Fruit fly (Drosophila melanogaster) whole organism, embryonic: ENCODE measurements around the gene CG3032.

Source experiments
- Awh ChIP-seq: fragments of 200-800 bp; sonication (Bioruptor generic); IDR thresholded peaks from 2 replicates; pipeline ENCODE4, ENCODE4 v1.3.6; 2022; ENCODE audit warnings: missing biosample characterization, missing genetic modification characterization
- BEAF-32 ChIP-seq: fragments of 200-800 bp; sonication (Bioruptor generic); optimal IDR thresholded peaks from 3 replicates; lab custom pipeline; 2017; ENCODE audit warnings: missing biosample characterization, missing genetic modification characterization, mild to moderate bottlenecking, moderate library complexity, missing genetic modification reagents
- BtbVII ChIP-seq: fragments of 200-800 bp; sonication (Bioruptor generic); optimal IDR thresholded peaks from 3 replicates; lab custom pipeline; 2017; ENCODE audit warnings: missing biosample characterization, mild to moderate bottlenecking, missing genetic modification characterization
- CG10321 ChIP-seq: fragments of 200-800 bp; sonication (Bioruptor generic); IDR thresholded peaks from 2 replicates; pipeline ENCODE4 v1.3.6; 2022; ENCODE audit warnings: missing biosample characterization, missing genetic modification characterization
- CG11247 ChIP-seq: fragments of 200-800 bp; sonication (Bioruptor generic); IDR thresholded peaks from 2 replicates; pipeline ENCODE4 v1.3.6; 2022; ENCODE audit warnings: missing biosample characterization, missing genetic modification characterization
- CG1233 ChIP-seq: fragments of 200-800 bp; sonication (Bioruptor generic); optimal IDR thresholded peaks from 4 replicates; lab custom pipeline; 2018; ENCODE audit warnings: missing biosample characterization, mild to moderate bottlenecking, missing genetic modification characterization
- CG14050 ChIP-seq: fragments of 200-800 bp; sonication (Bioruptor generic); IDR thresholded peaks from 3 replicates; pipeline ENCODE4 v1.3.6; 2022; ENCODE audit warnings: missing biosample characterization, missing genetic modification characterization
- CG1529 ChIP-seq: fragments of 200-800 bp; sonication (Bioruptor generic); optimal IDR thresholded peaks from 3 replicates; lab custom pipeline; 2018; ENCODE audit warnings: missing biosample characterization, missing genetic modification characterization
- CG1603 ChIP-seq: fragments of 200-800 bp; sonication (Bioruptor generic); optimal IDR thresholded peaks from 2 replicates; lab custom pipeline; 2019; ENCODE audit warnings: missing biosample characterization, mild to moderate bottlenecking, missing genetic modification characterization, moderate library complexity
- CG16779 ChIP-seq: fragments of 200-800 bp; sonication (Bioruptor generic); IDR thresholded peaks from 2 replicates; pipeline ENCODE4 v1.3.6; 2022; ENCODE audit warnings: missing biosample characterization, missing genetic modification characterization
- CG16863 ChIP-seq: fragments of 200-800 bp; sonication (Bioruptor generic); optimal IDR thresholded peaks from 3 replicates; lab custom pipeline; 2016; ENCODE audit warnings: missing biosample characterization, missing genetic modification characterization
- CG18262 ChIP-seq: fragments of 200-800 bp; optimal IDR thresholded peaks from 3 replicates; lab custom pipeline; 2019; ENCODE audit warnings: missing biosample characterization, mild to moderate bottlenecking, missing genetic modification characterization, moderate library complexity
- CG18599 ChIP-seq: fragments of 200-800 bp; sonication (Bioruptor generic); optimal IDR thresholded peaks from 3 replicates; lab custom pipeline; 2017; ENCODE audit warnings: missing biosample characterization, missing genetic modification characterization, mild to moderate bottlenecking, moderate library complexity, missing genetic modification reagents
- CG31365 ChIP-seq: fragments of 200-800 bp; sonication (Bioruptor generic); optimal IDR thresholded peaks from 2 replicates; lab custom pipeline; 2018; ENCODE audit warnings: missing biosample characterization, mild to moderate bottlenecking, missing genetic modification characterization
- CG33557 ChIP-seq: fragments of 200-800 bp; sonication (Bioruptor generic); optimal IDR thresholded peaks from 2 replicates; lab custom pipeline; 2019; ENCODE audit warnings: missing biosample characterization, mild to moderate bottlenecking, missing genetic modification characterization, moderate library complexity
- CG6765 ChIP-seq: fragments of 200-800 bp; sonication (Bioruptor generic); optimal IDR thresholded peaks from 3 replicates; lab custom pipeline; 2017; ENCODE audit warnings: missing biosample characterization, mild to moderate bottlenecking, missing genetic modification characterization
- CG8089 ChIP-seq: fragments of 200-800 bp; sonication (Bioruptor generic); optimal IDR thresholded peaks from 3 replicates; lab custom pipeline; 2016; ENCODE audit warnings: missing biosample characterization, missing genetic modification characterization
- CoRest ChIP-seq: fragments of 200-800 bp; sonication (Bioruptor generic); optimal IDR thresholded peaks from 3 replicates; lab custom pipeline; 2018; ENCODE audit warnings: missing biosample characterization, mild to moderate bottlenecking, missing genetic modification characterization, moderate library complexity
- D19B ChIP-seq: fragments of 200-800 bp; sonication (Bioruptor generic); optimal IDR thresholded peaks from 2 replicates; lab custom pipeline; 2017; ENCODE audit warnings: missing biosample characterization, mild to moderate bottlenecking, missing genetic modification characterization
- Dfd ChIP-seq, 2 experiments: fragments of >200 bp; optimal IDR thresholded peaks; 2 replicates each; lab custom pipeline; 2017; ENCODE audit warnings: missing biosample characterization in 2 of 2, missing genetic modification characterization in 2 of 2
- HHEX ChIP-seq: fragments of 200-800 bp; sonication (Bioruptor generic); optimal IDR thresholded peaks from 3 replicates; lab custom pipeline; 2017; ENCODE audit warnings: missing biosample characterization, mild to moderate bottlenecking, missing genetic modification characterization, missing genetic modification reagents
- Hmr ChIP-seq: fragments of 200-800 bp; sonication (Bioruptor generic); optimal IDR thresholded peaks from 3 replicates; lab custom pipeline; 2017; ENCODE audit warnings: mild to moderate bottlenecking, missing biosample characterization, missing genetic modification reagents, missing genetic modification characterization
- Mrtf ChIP-seq: fragments of 200-800 bp; sonication (Bioruptor generic); IDR thresholded peaks from 3 replicates; pipeline ENCODE4 v1.3.6; 2022; ENCODE audit warnings: missing biosample characterization, missing genetic modification characterization
- NC2β ChIP-seq: fragments of 200-800 bp; sonication (Bioruptor generic); optimal IDR thresholded peaks from 2 replicates; lab custom pipeline; 2016; ENCODE audit warnings: missing biosample characterization, missing genetic modification characterization
- Neu2 ChIP-seq: fragments of 200-800 bp; sonication (Bioruptor generic); optimal IDR thresholded peaks from 3 replicates; lab custom pipeline; 2016; ENCODE audit warnings: missing biosample characterization, missing genetic modification characterization, borderline replicate concordance
- Nf-YC ChIP-seq: fragments of 200-800 bp; optimal IDR thresholded peaks from 3 replicates; lab custom pipeline; 2019; ENCODE audit warnings: missing biosample characterization, mild to moderate bottlenecking, missing genetic modification characterization, moderate library complexity
- Pdp1 ChIP-seq, 2 experiments: fragments of 200-800 bp; sonication (Bioruptor generic); optimal IDR thresholded peaks; 3 replicates each; lab custom pipeline; 2016; ENCODE audit warnings: missing biosample characterization in 2 of 2, missing genetic modification characterization in 2 of 2, mild to moderate bottlenecking in 1 of 2, moderate library complexity in 1 of 2
- Rx ChIP-seq: fragments of 200-800 bp; sonication (Bioruptor generic); IDR thresholded peaks from 2 replicates; pipeline ENCODE4 v1.3.6; 2022; ENCODE audit warnings: missing biosample characterization, missing genetic modification characterization
- Spps ChIP-seq: fragments of 200-800 bp; sonication (Bioruptor generic); optimal IDR thresholded peaks from 2 replicates; lab custom pipeline; 2018; ENCODE audit warnings: missing biosample characterization, mild to moderate bottlenecking, missing genetic modification characterization
- Vsx1 ChIP-seq: fragments of 200-800 bp; sonication (Bioruptor generic); optimal IDR thresholded peaks from 2 replicates; lab custom pipeline; 2017; ENCODE audit warnings: missing biosample characterization, mild to moderate bottlenecking, missing genetic modification characterization, missing genetic modification reagents
- Xbp1 ChIP-seq: fragments of 200-800 bp; sonication (Bioruptor generic); optimal IDR thresholded peaks from 3 replicates; lab custom pipeline; 2016; ENCODE audit warnings: missing biosample characterization, mild to moderate bottlenecking, missing genetic modification characterization
- amos ChIP-seq: fragments of 200-800 bp; sonication (Bioruptor generic); IDR thresholded peaks from 2 replicates; pipeline ENCODE4 v1.3.6; 2022; ENCODE audit warnings: missing biosample characterization, missing genetic modification characterization; ENCODE audit not compliant: partially characterized antibody
- ash1 ChIP-seq: fragments of 200-800 bp; sonication (Bioruptor generic); optimal IDR thresholded peaks from 2 replicates; lab custom pipeline; 2018; ENCODE audit warnings: missing biosample characterization, mild to moderate bottlenecking, missing genetic modification characterization
- bowl ChIP-seq: fragments of 200-800 bp; sonication (Bioruptor generic); IDR thresholded peaks from 2 replicates; pipeline ENCODE4 v1.3.6; 2022; ENCODE audit warnings: missing biosample characterization, missing genetic modification characterization
- cad ChIP-seq: fragments of >200 bp; optimal IDR thresholded peaks from 2 replicates; lab custom pipeline; 2017; ENCODE audit warnings: missing biosample characterization, missing genetic modification characterization
- dan ChIP-seq: fragments of 200-800 bp; sonication (Bioruptor generic); IDR thresholded peaks from 2 replicates; pipeline ENCODE4 v1.3.6; 2022; ENCODE audit warnings: missing biosample characterization, missing genetic modification characterization
- ftz-f1 ChIP-seq: fragments of 200-800 bp; sonication (Bioruptor generic); optimal IDR thresholded peaks from 2 replicates; lab custom pipeline; 2016; ENCODE audit warnings: missing biosample characterization, missing genetic modification characterization
- gem ChIP-seq: fragments of 200-800 bp; sonication (Bioruptor generic); optimal IDR thresholded peaks from 2 replicates; lab custom pipeline; 2019; ENCODE audit warnings: missing biosample characterization, mild to moderate bottlenecking, missing genetic modification characterization, moderate library complexity
- h ChIP-seq: fragments of >200 bp; optimal IDR thresholded peaks from 2 replicates; lab custom pipeline; 2017
- ham ChIP-seq: fragments of 200-800 bp; sonication (Bioruptor generic); IDR thresholded peaks from 2 replicates; pipeline ENCODE4 v1.3.6; 2022; ENCODE audit warnings: missing biosample characterization, missing genetic modification characterization
- hb ChIP-seq: fragments of 200-800 bp; sonication (Bioruptor generic); IDR thresholded peaks from 3 replicates; pipeline ENCODE4 v1.3.6; 2022; ENCODE audit warnings: missing biosample characterization, missing genetic modification characterization; ENCODE audit not compliant: partially characterized antibody
- kah ChIP-seq: fragments of 200-800 bp; sonication (Bioruptor generic); optimal IDR thresholded peaks from 2 replicates; lab custom pipeline; 2018; ENCODE audit warnings: missing biosample characterization, mild to moderate bottlenecking, missing genetic modification characterization
- ken ChIP-seq: fragments of 200-800 bp; sonication (Bioruptor generic); IDR thresholded peaks from 3 replicates; pipeline ENCODE4 v1.3.6; 2022; ENCODE audit warnings: missing biosample characterization, missing genetic modification characterization
- nerfin-2 ChIP-seq: fragments of 200-800 bp; sonication (Bioruptor generic); IDR thresholded peaks from 2 replicates; pipeline ENCODE4 v1.3.6; 2022; ENCODE audit warnings: missing biosample characterization, missing genetic modification characterization; ENCODE audit not compliant: partially characterized antibody
- pan ChIP-seq, 4 experiments: fragments of >200 bp in 3 of 4; fragments of 200-800 bp in 1 of 4; sonication (Bioruptor generic) in 1 of 4; optimal IDR thresholded peaks in 3 of 4; IDR thresholded peaks in 1 of 4; 2 replicates each; pipeline versions ENCODE4 v1.3.6 to Lab custom; 2017 to 2022; ENCODE audit warnings: missing biosample characterization in 2 of 4, missing genetic modification characterization in 2 of 4, mixed read lengths in 1 of 4
- repo ChIP-seq: fragments of 200-800 bp; sonication (Bioruptor generic); optimal IDR thresholded peaks from 2 replicates; lab custom pipeline; 2016; ENCODE audit warnings: missing biosample characterization, missing genetic modification characterization
- sug ChIP-seq: fragments of 200-800 bp; optimal IDR thresholded peaks from 2 replicates; lab custom pipeline; 2019; ENCODE audit warnings: missing biosample characterization, mild to moderate bottlenecking, missing genetic modification characterization, moderate library complexity
- tgo ChIP-seq: fragments of 200-800 bp; sonication (Bioruptor generic); IDR thresholded peaks from 3 replicates; pipeline ENCODE4 v1.3.6; 2022; ENCODE audit warnings: missing biosample characterization, missing genetic modification characterization
- twi ChIP-seq: fragments of 200-800 bp; optimal IDR thresholded peaks from 2 replicates; lab custom pipeline; 2019; ENCODE audit warnings: missing biosample characterization, mild to moderate bottlenecking, missing genetic modification characterization, moderate library complexity
- wdn ChIP-seq: fragments of 200-800 bp; sonication (Bioruptor generic); IDR thresholded peaks from 2 replicates; pipeline ENCODE4 v1.3.6; 2022; ENCODE audit warnings: missing biosample characterization, missing genetic modification characterization

Gene CG3032

dm6 chrX:6996965-6997652 is 16.6 kb downstream of the CG3032 start (continued):
- no peak for TF ChIP-seq CG18599
- TF ChIP-seq ham (GFP tag; lab: Robert Waterston, UW) = no peak
- TF ChIP-seq Rx = no peak
- TF ChIP-seq D19B (GFP tag; lab: Kevin White, UChicago) = no peak
- TF ChIP-seq CG33557 (GFP tag; lab: Kevin White, UChicago) = no peak
- no peak for TF ChIP-seq amos (GFP tag; lab: Robert Waterston, UW)
- TF ChIP-seq sug (tag; lab: Kevin White, UChicago) = peak; percentile 88
- no peak for TF ChIP-seq Spps (tag; lab: Kevin White, UChicago)
- peak in 1 of 2 experiments; percentile 97 for TF ChIP-seq Pdp1 (GFP tag; optimal IDR thresholded peaks at IDR 0.05; lab: Kevin White, UChicago)
- TF ChIP-seq CG14050 = no peak
- no peak for TF ChIP-seq CG6765 (GFP tag; lab: Kevin White, UChicago)
- no peak for TF ChIP-seq CG16863 (GFP tag; lab: Kevin White, UChicago)
- no peak for TF ChIP-seq nerfin-2 (GFP tag; lab: Robert Waterston, UW)
- TF ChIP-seq Awh = no peak
- TF ChIP-seq gem (tag; lab: Kevin White, UChicago) = no peak
- TF ChIP-seq twi (tag; lab: Kevin White, UChicago) = peak; percentile 19
- no peak for TF ChIP-seq h (lab: Kevin White, UChicago)
- TF ChIP-seq NC2β (GFP tag; lab: Kevin White, UChicago) = no peak
- TF ChIP-seq CG31365 (tag; lab: Kevin White, UChicago) = no peak
- TF ChIP-seq bowl (GFP tag; lab: Robert Waterston, UW) = no peak
- TF ChIP-seq dan (GFP tag; lab: Robert Waterston, UW) = no peak
- TF ChIP-seq cad = no peak
- no peak for TF ChIP-seq repo (GFP tag; lab: Kevin White, UChicago)
- no peak for TF ChIP-seq Neu2
- TF ChIP-seq CG10321 = no peak
- no peak for TF ChIP-seq Xbp1 (GFP tag; lab: Kevin White, UChicago)
- no peak for TF ChIP-seq CG1233 (GFP tag; lab: Kevin White, UChicago)
- peak; percentile 66 for TF ChIP-seq kah (GFP tag; lab: Kevin White, UChicago)
- no peak for TF ChIP-seq Nf-YC (tag; lab: Kevin White, UChicago)
- TF ChIP-seq ftz-f1 (GFP tag; lab: Kevin White, UChicago) = peak; percentile 48
- TF ChIP-seq wdn (GFP tag; lab: Robert Waterston, UW) = no peak
- TF ChIP-seq pan (optimal IDR thresholded peaks at IDR 0.05; lab: Kevin White, UChicago) = no peak
- TF ChIP-seq pan (GFP tag; optimal IDR thresholded peaks at IDR 0.05 in 1 of 2, IDR thresholded peaks at IDR 0.05 in 1 of 2) = no peak
- no peak for TF ChIP-seq Dfd (GFP tag; optimal IDR thresholded peaks at IDR 0.05; lab: Kevin White, UChicago)
- TF ChIP-seq tgo = no peak
- TF ChIP-seq CG1529 (GFP tag; lab: Kevin White, UChicago) = no peak
- TF ChIP-seq BtbVII (GFP tag; lab: Kevin White, UChicago) = no peak
- no peak for TF ChIP-seq CG16779 (GFP tag; lab: Robert Waterston, UW)
- no peak for TF ChIP-seq Mrtf (GFP tag; lab: Robert Waterston, UW)
- no peak for TF ChIP-seq Hmr (GFP tag; lab: Kevin White, UChicago)
- no peak for TF ChIP-seq CG18262 (tag; lab: Kevin White, UChicago)
- TF ChIP-seq hb = no peak
- TF ChIP-seq ash1 (GFP tag; lab: Kevin White, UChicago) = peak; percentile 51
- TF ChIP-seq HHEX (GFP tag; lab: Kevin White, UChicago) = no peak
- no peak for TF ChIP-seq CoRest (tag; lab: Kevin White, UChicago)
- peak; percentile 57 for TF ChIP-seq Vsx1
- no peak for TF ChIP-seq ken (GFP tag; lab: Robert Waterston, UW)
- TF ChIP-seq CG8089 (GFP tag; lab: Kevin White, UChicago) = no peak
- no peak for TF ChIP-seq CG11247
- TF ChIP-seq CG1603 (tag; lab: Kevin White, UChicago) = no peak
- no peak for TF ChIP-seq BEAF-32 (GFP tag; lab: Kevin White, UChicago)
